Fruit fly (Drosophila melanogaster) whole organism, embryonic: Measurements from ENCODE around the gene CG4455.
A peak's percentile ranks its signal among the peaks of the same experiment; 100 is the strongest.

Experiments
- Atf-2 ChIP-seq: fragments of 200-800 bp; sonication (Bioruptor generic); optimal IDR thresholded peaks from 2 replicates; lab custom pipeline; 2016; ENCODE audit warnings: missing biosample characterization, missing genetic modification characterization
- Bgb ChIP-seq: fragments of 200-800 bp; sonication (Bioruptor generic); IDR thresholded peaks from 2 replicates; pipeline ENCODE4 v1.3.6; 2022; ENCODE audit warnings: missing biosample characterization, missing genetic modification characterization; ENCODE audit not compliant: partially characterized antibody
- CG10366 ChIP-seq: fragments of 200-800 bp; sonication (Bioruptor generic); IDR thresholded peaks from 2 replicates; pipeline ENCODE4 v1.3.6; 2022; ENCODE audit warnings: missing biosample characterization, missing genetic modification characterization
- CG10543 ChIP-seq: fragments of 200-800 bp; sonication (Bioruptor generic); optimal IDR thresholded peaks from 3 replicates; lab custom pipeline; 2017; ENCODE audit warnings: missing biosample characterization, mild to moderate bottlenecking, missing genetic modification characterization, moderate library complexity
- CG11560 ChIP-seq: fragments of 200-800 bp; sonication (Bioruptor generic); IDR thresholded peaks from 3 replicates; pipeline ENCODE4 v1.3.6; 2022; ENCODE audit warnings: missing biosample characterization, missing genetic modification characterization
- CG12155 ChIP-seq: fragments of 200-800 bp; sonication (Bioruptor generic); optimal IDR thresholded peaks from 3 replicates; lab custom pipeline; 2016; ENCODE audit warnings: missing biosample characterization, missing genetic modification characterization
- CG12236 ChIP-seq: fragments of 200-800 bp; sonication (Bioruptor generic); optimal IDR thresholded peaks from 2 replicates; lab custom pipeline; 2016; ENCODE audit warnings: missing biosample characterization, missing genetic modification characterization
- CG12769 ChIP-seq: fragments of 200-800 bp; sonication (Bioruptor generic); optimal IDR thresholded peaks from 2 replicates; lab custom pipeline; 2019; ENCODE audit warnings: missing biosample characterization, mild to moderate bottlenecking, missing genetic modification characterization, moderate library complexity
- CG13775 ChIP-seq: fragments of 200-800 bp; sonication (Bioruptor generic); optimal IDR thresholded peaks from 3 replicates; lab custom pipeline; 2017; ENCODE audit warnings: missing biosample characterization, mild to moderate bottlenecking, missing genetic modification characterization
- CG15073 ChIP-seq: fragments of 200-800 bp; sonication (Bioruptor generic); optimal IDR thresholded peaks from 2 replicates; lab custom pipeline; 2016; ENCODE audit warnings: missing biosample characterization, missing genetic modification characterization
- CG15514 ChIP-seq: fragments of 200-800 bp; sonication (Bioruptor generic); optimal IDR thresholded peaks from 3 replicates; lab custom pipeline; 2017; ENCODE audit warnings: missing biosample characterization, missing genetic modification characterization, mild to moderate bottlenecking, moderate library complexity, missing genetic modification reagents
- CG1603 ChIP-seq: fragments of 200-800 bp; sonication (Bioruptor generic); optimal IDR thresholded peaks from 2 replicates; lab custom pipeline; 2019; ENCODE audit warnings: missing biosample characterization, mild to moderate bottlenecking, missing genetic modification characterization, moderate library complexity
- CG17568 ChIP-seq: fragments of 200-800 bp; sonication (Bioruptor generic); optimal IDR thresholded peaks from 2 replicates; lab custom pipeline; 2018; ENCODE audit warnings: missing biosample characterization, mild to moderate bottlenecking, missing genetic modification characterization, moderate library complexity
- CG18764 ChIP-seq: fragments of 200-800 bp; sonication (Bioruptor generic); optimal IDR thresholded peaks from 3 replicates; lab custom pipeline; 2016; ENCODE audit warnings: missing biosample characterization, missing genetic modification characterization
- CG2678 ChIP-seq: fragments of 200-800 bp; sonication (Bioruptor generic); optimal IDR thresholded peaks from 3 replicates; lab custom pipeline; 2019; ENCODE audit warnings: missing biosample characterization, mild to moderate bottlenecking, missing genetic modification characterization, moderate library complexity
- CG2712 ChIP-seq: fragments of 200-800 bp; optimal IDR thresholded peaks from 3 replicates; lab custom pipeline; 2019; ENCODE audit warnings: missing biosample characterization, mild to moderate bottlenecking, missing genetic modification characterization, moderate library complexity
- CG30403 ChIP-seq: fragments of 200-800 bp; sonication (Bioruptor generic); optimal IDR thresholded peaks from 3 replicates; lab custom pipeline; 2016; ENCODE audit warnings: missing biosample characterization, missing genetic modification characterization
- CG31388 ChIP-seq: fragments of 200-800 bp; sonication (Bioruptor generic); optimal IDR thresholded peaks from 2 replicates; lab custom pipeline; 2016; ENCODE audit warnings: missing biosample characterization, missing genetic modification characterization
- CG31441 ChIP-seq: fragments of 200-800 bp; sonication (Bioruptor generic); IDR thresholded peaks from 2 replicates; pipeline ENCODE4 v1.3.6; 2022; ENCODE audit warnings: missing biosample characterization, missing genetic modification characterization
- CG4328 ChIP-seq: fragments of 200-800 bp; sonication (Bioruptor generic); optimal IDR thresholded peaks from 3 replicates; lab custom pipeline; 2017; ENCODE audit warnings: missing biosample characterization, missing genetic modification reagents, missing genetic modification characterization
- CG43689 ChIP-seq: fragments of 200-800 bp; sonication (Bioruptor generic); IDR thresholded peaks from 2 replicates; pipeline ENCODE4 v1.3.6; 2022; ENCODE audit warnings: missing biosample characterization, missing genetic modification characterization
- CG4404 ChIP-seq: fragments of 200-800 bp; sonication (Bioruptor generic); IDR thresholded peaks from 2 replicates; pipeline ENCODE4 v1.3.6; 2022; ENCODE audit warnings: missing biosample characterization, missing genetic modification characterization
- CG4617 ChIP-seq: fragments of 200-800 bp; sonication (Bioruptor generic); optimal IDR thresholded peaks from 3 replicates; lab custom pipeline; 2016; ENCODE audit warnings: missing biosample characterization, missing genetic modification characterization, borderline replicate concordance
- CG6683 ChIP-seq: fragments of 200-800 bp; sonication (Bioruptor generic); optimal IDR thresholded peaks from 2 replicates; lab custom pipeline; 2017; ENCODE audit warnings: missing biosample characterization, mild to moderate bottlenecking, missing genetic modification characterization, missing genetic modification reagents
- CG8089 ChIP-seq: fragments of 200-800 bp; sonication (Bioruptor generic); optimal IDR thresholded peaks from 3 replicates; lab custom pipeline; 2016; ENCODE audit warnings: missing biosample characterization, missing genetic modification characterization
- CG8944 ChIP-seq: fragments of 200-800 bp; sonication (Bioruptor generic); optimal IDR thresholded peaks from 3 replicates; lab custom pipeline; 2016; ENCODE audit warnings: missing biosample characterization, missing genetic modification characterization
- CrebB ChIP-seq: fragments of 200-800 bp; sonication (Bioruptor generic); optimal IDR thresholded peaks from 3 replicates; lab custom pipeline; 2018; ENCODE audit warnings: missing biosample characterization, mild to moderate bottlenecking, missing genetic modification characterization
- D19A ChIP-seq: fragments of 200-800 bp; optimal IDR thresholded peaks from 3 replicates; lab custom pipeline; 2019; ENCODE audit warnings: missing biosample characterization, mild to moderate bottlenecking, missing genetic modification characterization, moderate library complexity
- Hand ChIP-seq: fragments of 200-800 bp; sonication (Bioruptor generic); optimal IDR thresholded peaks from 2 replicates; lab custom pipeline; 2017; ENCODE audit warnings: mild to moderate bottlenecking, missing biosample characterization, missing genetic modification reagents, missing genetic modification characterization
- Hr78 ChIP-seq, 2 experiments: fragments of 200-800 bp in 1 of 2; fragments of >200 bp in 1 of 2; sonication (Bioruptor generic) in 1 of 2; optimal IDR thresholded peaks; 2 replicates each; lab custom pipeline; 2017 to 2019; ENCODE audit warnings: missing biosample characterization in 2 of 2, missing genetic modification characterization in 2 of 2, mild to moderate bottlenecking in 1 of 2, moderate library complexity in 1 of 2
- NK7.1 ChIP-seq: fragments of 200-800 bp; sonication (Bioruptor generic); optimal IDR thresholded peaks from 3 replicates; lab custom pipeline; 2016; ENCODE audit warnings: missing biosample characterization, missing genetic modification characterization
- Nf-YC ChIP-seq: fragments of 200-800 bp; optimal IDR thresholded peaks from 3 replicates; lab custom pipeline; 2019; ENCODE audit warnings: missing biosample characterization, mild to moderate bottlenecking, missing genetic modification characterization, moderate library complexity
- Oaz ChIP-seq: fragments of 200-800 bp; sonication (Bioruptor generic); IDR thresholded peaks from 2 replicates; pipeline ENCODE4 v1.3.6; 2022; ENCODE audit warnings: missing biosample characterization, missing genetic modification characterization
- Stat92E ChIP-seq, 3 experiments: fragments of >200 bp in 2 of 3; fragments of 200-800 bp in 1 of 3; sonication (Bioruptor generic) in 1 of 3; optimal IDR thresholded peaks; 2 replicates each; lab custom pipeline; 2017 to 2019; ENCODE audit warnings: missing biosample characterization in 3 of 3, missing genetic modification characterization in 3 of 3, mild to moderate bottlenecking in 1 of 3, moderate library complexity in 1 of 3
- ab ChIP-seq: fragments of 200-800 bp; sonication (Bioruptor generic); optimal IDR thresholded peaks from 2 replicates; lab custom pipeline; 2016; ENCODE audit warnings: missing biosample characterization, missing genetic modification characterization
- bowl ChIP-seq: fragments of 200-800 bp; sonication (Bioruptor generic); IDR thresholded peaks from 2 replicates; pipeline ENCODE4 v1.3.6; 2022; ENCODE audit warnings: missing biosample characterization, missing genetic modification characterization
- caup ChIP-seq: fragments of 200-800 bp; sonication (Bioruptor generic); optimal IDR thresholded peaks from 3 replicates; lab custom pipeline; 2017; ENCODE audit warnings: missing biosample characterization, mild to moderate bottlenecking, missing genetic modification characterization, moderate library complexity; ENCODE audit not compliant: severe bottlenecking
- crp ChIP-seq, 2 experiments: fragments of 200-800 bp; sonication (Bioruptor generic); optimal IDR thresholded peaks; 2 replicates in 1 of 2; 3 replicates in 1 of 2; lab custom pipeline; 2017; ENCODE audit warnings: missing biosample characterization in 2 of 2, missing genetic modification characterization in 2 of 2, mild to moderate bottlenecking in 1 of 2, moderate library complexity in 1 of 2
- emc ChIP-seq: fragments of 200-800 bp; sonication (Bioruptor generic); optimal IDR thresholded peaks from 2 replicates; lab custom pipeline; 2016; ENCODE audit warnings: missing biosample characterization, missing genetic modification characterization
- en ChIP-seq: fragments of 200-800 bp; sonication (Bioruptor generic); optimal IDR thresholded peaks from 2 replicates; lab custom pipeline; 2016; ENCODE audit warnings: missing biosample characterization, missing genetic modification characterization
- fd96Cb ChIP-seq: fragments of 200-800 bp; sonication (Bioruptor generic); optimal IDR thresholded peaks from 2 replicates; lab custom pipeline; 2018; ENCODE audit warnings: missing biosample characterization, mild to moderate bottlenecking, missing genetic modification characterization, moderate library complexity
- gsb ChIP-seq: fragments of 200-800 bp; sonication (Bioruptor generic); IDR thresholded peaks from 2 replicates; pipeline ENCODE4 v1.3.6; 2022; ENCODE audit warnings: missing biosample characterization, missing genetic modification characterization
- lbe ChIP-seq: fragments of 200-800 bp; sonication (Bioruptor generic); optimal IDR thresholded peaks from 2 replicates; lab custom pipeline; 2016; ENCODE audit warnings: missing biosample characterization, mild to moderate bottlenecking, missing genetic modification characterization
- pho ChIP-seq: fragments of 200-800 bp; sonication (Bioruptor generic); optimal IDR thresholded peaks from 2 replicates; lab custom pipeline; 2016; ENCODE audit warnings: missing biosample characterization, missing genetic modification characterization
- tio ChIP-seq: fragments of 200-800 bp; sonication (Bioruptor generic); optimal IDR thresholded peaks from 2 replicates; lab custom pipeline; 2017; ENCODE audit warnings: missing biosample characterization, missing genetic modification characterization, inconsistent platforms
- vvl ChIP-seq: fragments of 200-800 bp; sonication (Bioruptor generic); IDR thresholded peaks from 2 replicates; pipeline ENCODE4 v1.3.6; 2022; ENCODE audit warnings: missing biosample characterization, missing genetic modification characterization
- z ChIP-seq: fragments of 200-800 bp; sonication (Bioruptor generic); IDR thresholded peaks from 3 replicates; pipeline ENCODE4 v1.3.6; 2022; ENCODE audit warnings: missing biosample characterization, missing genetic modification characterization
- zen ChIP-seq: fragments of 200-800 bp; sonication (Bioruptor generic); optimal IDR thresholded peaks from 3 replicates; lab custom pipeline; 2018; ENCODE audit warnings: missing biosample characterization, mild to moderate bottlenecking, missing genetic modification characterization, moderate library complexity

Gene CG4455

DNA sequence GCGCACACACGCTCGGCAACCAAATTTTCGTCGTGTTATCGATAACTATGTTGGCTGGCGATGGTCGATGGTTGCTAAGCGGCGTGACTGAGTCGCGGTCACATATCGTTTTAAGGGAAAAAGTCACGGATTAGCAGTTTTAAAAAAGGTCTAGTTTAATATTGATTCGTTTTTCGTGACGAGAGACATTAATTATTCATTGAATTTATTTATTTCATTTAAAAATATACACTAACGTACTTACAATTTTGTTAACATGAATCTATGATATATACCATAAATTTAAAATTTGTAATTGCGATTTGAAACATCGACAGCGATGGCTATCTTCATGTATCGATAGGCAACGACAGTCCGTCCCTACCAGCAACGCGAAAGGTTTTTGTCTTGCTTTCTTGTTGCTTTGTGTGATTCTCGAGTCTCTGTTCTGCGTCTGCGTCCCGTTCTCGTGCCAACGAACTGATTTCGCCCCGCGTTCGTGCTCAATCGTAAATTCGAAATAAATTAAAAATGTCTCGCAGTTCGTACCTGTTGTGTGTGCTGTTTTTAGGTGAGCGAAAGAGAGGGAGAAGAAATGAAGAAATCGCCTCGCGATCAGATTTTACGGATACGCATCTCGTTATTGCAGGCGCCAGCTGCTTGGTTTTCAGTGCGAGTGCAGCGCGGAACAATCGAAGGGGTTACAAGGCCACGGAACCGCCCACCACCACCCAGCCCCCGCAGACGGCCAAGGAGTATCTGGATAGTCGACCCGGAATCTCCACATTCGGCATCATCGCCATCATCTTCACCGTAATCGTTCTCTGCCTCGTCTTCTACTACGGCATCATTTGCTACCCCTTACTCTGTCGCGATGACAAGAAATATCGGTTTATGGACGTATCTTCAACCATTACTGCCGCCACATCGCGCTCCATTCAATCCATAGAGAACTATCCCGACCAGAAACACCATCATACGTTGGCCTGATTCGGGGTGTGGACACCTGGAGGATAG is at the start of gene CG4455, which contains the start of the genes Hyls1 and chif (continued):
- no peak for TF ChIP-seq Hand (GFP tag; lab: Kevin White, UChicago)
- TF ChIP-seq CG17568 (GFP tag; lab: Kevin White, UChicago): no peak
- TF ChIP-seq gsb (GFP tag; lab: Robert Waterston, UW): no peak
- no peak for TF ChIP-seq CrebB (tag; lab: Kevin White, UChicago)
- TF ChIP-seq bowl: no peak
- peak; percentile 56 for TF ChIP-seq CG12155 (GFP tag; lab: Kevin White, UChicago)
- TF ChIP-seq emc: no peak
- peak; percentile 4 for TF ChIP-seq CG1603 (tag; lab: Kevin White, UChicago)
- TF ChIP-seq vvl (GFP tag; lab: Robert Waterston, UW): no peak
- peak; percentile 73 for TF ChIP-seq CG2712 (tag; lab: Kevin White, UChicago)
- peak; percentile 63 for TF ChIP-seq CG2678 (tag; lab: Kevin White, UChicago)
- no peak for TF ChIP-seq CG12769 (tag; lab: Kevin White, UChicago)
- TF ChIP-seq Atf-2 (GFP tag; lab: Kevin White, UChicago): no peak
- peak; percentile 64 for TF ChIP-seq Nf-YC (tag; lab: Kevin White, UChicago)
- TF ChIP-seq CG18764 (GFP tag; lab: Kevin White, UChicago): peak; percentile 39
- no peak for TF ChIP-seq crp (GFP tag; optimal IDR thresholded peaks at IDR 0.05; lab: Kevin White, UChicago)
- peak; percentile 45 for TF ChIP-seq CG10543 (GFP tag; lab: Kevin White, UChicago)
- no peak for TF ChIP-seq z (GFP tag; lab: Robert Waterston, UW)
- TF ChIP-seq CG6683: no peak
- TF ChIP-seq Bgb: peak; percentile 85
- no peak for TF ChIP-seq pho (GFP tag; lab: Kevin White, UChicago)
- TF ChIP-seq Hr78 (GFP tag; optimal IDR thresholded peaks at IDR 0.05; lab: Kevin White, UChicago): no peak
- TF ChIP-seq CG10366 (GFP tag; lab: Robert Waterston, UW): no peak
- TF ChIP-seq CG31388 (GFP tag; lab: Kevin White, UChicago): no peak
- peak; percentile 93 for TF ChIP-seq CG31441 (GFP tag; lab: Robert Waterston, UW)
- TF ChIP-seq en (GFP tag; lab: Kevin White, UChicago): no peak
- peak in 1 of 3 experiments; percentile 31 for TF ChIP-seq Stat92E (GFP tag; optimal IDR thresholded peaks at IDR 0.05; lab: Kevin White, UChicago)
- no peak for TF ChIP-seq zen (tag; lab: Kevin White, UChicago)
- TF ChIP-seq lbe: peak; percentile 58
- peak; percentile 0 for TF ChIP-seq CG4328 (GFP tag; lab: Kevin White, UChicago)
- TF ChIP-seq D19A (tag; lab: Kevin White, UChicago): peak; percentile 42
- TF ChIP-seq CG4617 (GFP tag; lab: Kevin White, UChicago): peak; percentile 24
- peak; percentile 53 for TF ChIP-seq CG30403 (GFP tag; lab: Kevin White, UChicago)
- no peak for TF ChIP-seq NK7.1 (GFP tag; lab: Kevin White, UChicago)
- TF ChIP-seq CG12236 (GFP tag; lab: Kevin White, UChicago): no peak
- peak; percentile 54 for TF ChIP-seq CG13775 (GFP tag; lab: Kevin White, UChicago)
- no peak for TF ChIP-seq Oaz (GFP tag; lab: Robert Waterston, UW)
- TF ChIP-seq CG11560: no peak
- TF ChIP-seq CG8089: no peak
- TF ChIP-seq CG4404 (GFP tag; lab: Robert Waterston, UW): peak; percentile 26; the same call in 1 of the 2 replicates
- TF ChIP-seq tio (GFP tag; lab: Kevin White, UChicago): no peak
- no peak for TF ChIP-seq fd96Cb (tag; lab: Kevin White, UChicago)
- peak; percentile 32 for TF ChIP-seq CG15514
- TF ChIP-seq CG43689 (GFP tag; lab: Robert Waterston, UW): no peak
- no peak for TF ChIP-seq ab
- TF ChIP-seq CG15073 (GFP tag; lab: Kevin White, UChicago): no peak
- no peak for TF ChIP-seq CG8944 (GFP tag; lab: Kevin White, UChicago)
- peak; percentile 20 for TF ChIP-seq caup
